Worm (Caenorhabditis elegans) whole organism, L3 larva: Measurements from ENCODE around the gene osm-8.

Experiments used
- aly-2 ChIP-seq: fragments of 150-350 bp; optimal IDR thresholded peaks from 2 replicates; lab custom pipeline; 2014; ENCODE audit warnings: missing biosample characterization, missing genetic modification characterization
- ama-1 ChIP-seq: fragments of 150-350 bp; optimal IDR thresholded peaks from 2 replicates; lab custom pipeline; 2018
- elt-3 ChIP-seq, 3 experiments: fragments of 150-350 bp in 1 of 3; sonication (generic microtip) in 2 of 3; optimal IDR thresholded peaks; 2 replicates in 2 of 3; 4 replicates in 1 of 3; lab custom pipeline; 2014 to 2017; ENCODE audit warnings: missing biosample characterization in 3 of 3, missing genetic modification characterization in 3 of 3
- fkh-10 ChIP-seq: sonication (generic microtip); optimal IDR thresholded peaks from 2 replicates; lab custom pipeline; 2017; ENCODE audit warnings: missing biosample characterization, missing genetic modification reagents, missing genetic modification characterization
- lin-39 ChIP-seq: fragments of 150-350 bp; optimal IDR thresholded peaks from 2 replicates; lab custom pipeline; 2018; ENCODE audit warnings: missing biosample characterization, missing genetic modification reagents, missing genetic modification characterization
- nhr-237 ChIP-seq: fragments of 150-350 bp; optimal IDR thresholded peaks from 2 replicates; lab custom pipeline; 2014; ENCODE audit warnings: missing biosample characterization, missing genetic modification characterization
- nhr-67 ChIP-seq: fragments of 150-350 bp; optimal IDR thresholded peaks from 2 replicates; lab custom pipeline; 2014; ENCODE audit warnings: missing biosample characterization, missing genetic modification characterization

DNA sequence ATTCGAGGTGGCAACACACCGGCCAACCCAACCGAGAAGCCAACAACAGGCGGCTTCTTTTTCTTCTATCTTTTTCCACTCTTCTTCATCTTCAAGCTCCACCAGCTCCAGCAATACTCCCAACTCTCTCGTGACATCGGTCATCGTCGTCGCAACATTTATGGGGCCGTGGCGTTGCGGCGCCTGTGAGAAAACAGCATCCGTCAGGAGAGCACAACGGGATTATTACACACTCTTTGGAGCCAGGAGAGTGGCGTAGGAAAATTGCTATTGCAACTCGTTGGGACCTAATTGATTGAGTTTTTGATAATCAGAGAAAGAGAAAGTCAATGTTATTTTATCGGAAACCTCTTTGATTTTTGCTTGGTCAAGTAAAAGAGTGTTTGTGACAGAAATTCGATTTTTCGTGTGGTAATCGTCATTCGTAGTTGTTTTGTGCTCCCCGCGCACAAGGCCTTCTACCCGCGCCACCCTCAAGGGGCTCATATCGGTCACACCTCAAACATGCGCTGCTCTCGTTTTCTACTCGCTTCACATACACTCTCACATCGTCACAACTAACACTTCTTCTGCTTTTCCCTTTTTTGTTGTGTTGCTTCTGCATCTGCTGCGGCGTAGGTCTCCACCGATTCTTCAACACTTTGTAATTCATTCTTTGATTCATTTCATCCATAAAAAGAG is 35.1 kb upstream of the osm-8 start:
- TF ChIP-seq fkh-10 (no peak), lin-39 (tag; lab: Kevin White, UChicago) (peak; percentile 69), nhr-67 (tag; lab: Kevin White, UChicago) (no peak), elt-3 (tag; optimal IDR thresholded peaks at IDR 0.05; lab: Kevin White, UChicago) (no peak), ama-1 (lab: Kevin White, UChicago) (no peak), nhr-237 (tag; lab: Kevin White, UChicago) (no peak), aly-2 (tag; lab: Kevin White, UChicago) (no peak)
